Worm (Caenorhabditis elegans) whole organism, midembryonic: ENCODE data around the gene sra-30.
"Not testable (repeated sequence)": the region's sequence is repeated elsewhere in the genome, so short reads cannot be mapped to it uniquely, and the experiment has no call there.

Experiments
- T22C8.4 ChIP-seq: fragments of 200-800 bp; sonication (Bioruptor generic); IDR thresholded peaks from 2 replicates; pipeline ENCODE4 v1.3.6; 2022; ENCODE audit warnings: missing genetic modification characterization, missing compliant biosample characterization
- flt-1 ChIP-seq: fragments of 200-800 bp; sonication (Bioruptor generic); IDR thresholded peaks from 2 replicates; pipeline ENCODE4 v1.3.6; 2022; ENCODE audit warnings: missing genetic modification characterization, missing compliant biosample characterization
- ztf-29 ChIP-seq: fragments of 200-800 bp; sonication (Bioruptor generic); IDR thresholded peaks from 2 replicates; pipeline ENCODE4 v1.3.6; 2022; ENCODE audit warnings: missing genetic modification reagents, missing genetic modification characterization, missing compliant biosample characterization

DNA sequence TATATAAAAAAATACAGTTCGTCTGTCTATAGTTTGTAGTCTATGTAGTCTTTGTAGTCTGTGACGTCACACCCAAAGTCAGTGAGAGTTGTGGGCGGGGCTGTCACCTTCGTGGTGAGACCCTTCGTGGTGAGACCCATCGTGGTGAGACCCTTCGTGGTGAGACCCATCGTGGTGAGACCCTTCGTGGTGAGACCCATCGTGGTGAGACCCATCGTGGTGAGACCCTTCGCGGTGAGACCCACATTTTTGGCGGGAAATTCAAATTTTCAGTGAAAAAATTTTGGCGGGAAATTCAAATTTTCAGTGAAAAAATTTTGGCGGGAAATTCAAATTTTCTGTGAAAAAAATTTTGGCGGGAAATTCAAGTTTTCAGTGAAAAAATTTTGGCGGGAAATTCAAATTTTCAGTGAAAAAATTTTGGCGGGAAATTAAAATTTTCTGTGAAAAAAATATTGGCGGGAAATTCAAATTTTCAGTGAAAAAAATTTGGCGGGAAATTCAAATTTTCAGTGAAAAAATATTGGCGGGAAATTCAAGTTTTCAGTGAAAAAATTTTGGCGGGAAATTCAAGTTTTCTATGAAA, 14.4 kb downstream of the sra-30 start:
- TF ChIP-seq T22C8.4 (GFP tag; lab: Robert Waterston, UW); flt-1 (GFP tag; lab: Robert Waterston, UW); ztf-29: not testable (repeated sequence)
